Worm (Caenorhabditis elegans): ENCODE data around the gene F44E2.3.
A peak's percentile ranks its signal among the peaks of the same experiment; 100 is the strongest.

Gene F44E2.3

ce11 chrIII:8782080-8782479, 47.0 kb downstream of the F44E2.3 start:
- no peak for TF ChIP-seq nhr-2 (tag; optimal IDR thresholded peaks at IDR 0.05)
- peak; percentile 19 for TF ChIP-seq hlh-1 (tag; optimal IDR thresholded peaks at IDR 0.05)

- no peak for TF ChIP-seq elt-1 (tag; optimal IDR thresholded peaks at IDR 0.05; ENCODE audit: borderline replicate concordance, insufficient read depth)
- TF ChIP-seq M03D4.4 (tag; optimal IDR thresholded peaks at IDR 0.05): no peak
- no peak for TF ChIP-seq sptf-1 (tag; optimal IDR thresholded peaks at IDR 0.05)
- TF ChIP-seq snpc-4 (tag; optimal IDR thresholded peaks at IDR 0.05): no peak
Observed at ce11 chrIII:8780473-8780872, 48.6 kb downstream of the F44E2.3 start.

ce11 chrIII:8779912-8780311, 49.2 kb downstream of the F44E2.3 start, which contains the start of gene K02D10.4:
TSS of gene K02D10.4 (minus strand) at chrIII:8780012.
- TF ChIP-seq elt-1 (tag; optimal IDR thresholded peaks at IDR 0.05; ENCODE audit: borderline replicate concordance, insufficient read depth): no peak
- no peak for TF ChIP-seq ces-1 (GFP tag; optimal IDR thresholded peaks at IDR 0.05)
- TF ChIP-seq nhr-76 (tag; optimal IDR thresholded peaks at IDR 0.05): no peak
- TF ChIP-seq ztf-11 (tag; optimal IDR thresholded peaks at IDR 0.05): no peak
- TF ChIP-seq mls-2 (tag; optimal IDR thresholded peaks at IDR 0.05): no peak
- TF ChIP-seq mab-5 (tag; optimal IDR thresholded peaks at IDR 0.05): no peak
- no peak for TF ChIP-seq nhr-28 (tag; optimal IDR thresholded peaks at IDR 0.05)

All from whole organism, mixed stage, embryonic.